Worm (Caenorhabditis elegans) whole organism, late embryonic: ENCODE data around the gene cdc-25.3.

Experiments
- Y22D7AL.16 ChIP-seq: sonication (generic microtip); optimal IDR thresholded peaks from 2 replicates; lab custom pipeline; 2016; ENCODE audit warnings: missing genetic modification characterization, missing compliant biosample characterization
- ceh-14 ChIP-seq: sonication (generic microtip); optimal IDR thresholded peaks from 2 replicates; lab custom pipeline; 2016; ENCODE audit warnings: missing genotype, missing genetic modification characterization, missing compliant biosample characterization
- ceh-24 ChIP-seq: sonication (generic microtip); optimal IDR thresholded peaks from 2 replicates; lab custom pipeline; 2016; ENCODE audit warnings: mild to moderate bottlenecking, missing genetic modification characterization, missing compliant biosample characterization
- dmd-4 ChIP-seq: sonication (generic microtip); optimal IDR thresholded peaks from 2 replicates; lab custom pipeline; 2016; ENCODE audit warnings: borderline replicate concordance, missing genetic modification characterization, missing compliant biosample characterization
- fkh-6 ChIP-seq: sonication (generic microtip); optimal IDR thresholded peaks from 2 replicates; lab custom pipeline; 2016; ENCODE audit warnings: missing genetic modification characterization, missing compliant biosample characterization
- lin-11 ChIP-seq: fragments of 200-800 bp; sonication (Bioruptor generic); optimal IDR thresholded peaks from 2 replicates; lab custom pipeline; 2018; ENCODE audit warnings: mild to moderate bottlenecking, missing genetic modification characterization, missing compliant biosample characterization
- nhr-11 ChIP-seq: fragments of 150-350 bp; optimal IDR thresholded peaks from 2 replicates; lab custom pipeline; 2014; ENCODE audit warnings: missing biosample characterization, missing genetic modification characterization
- syd-9 ChIP-seq: sonication (generic microtip); optimal IDR thresholded peaks from 2 replicates; lab custom pipeline; 2016; ENCODE audit warnings: mild to moderate bottlenecking, missing genetic modification characterization, moderate library complexity, missing compliant biosample characterization
- unc-86 ChIP-seq: sonication (generic microtip); optimal IDR thresholded peaks from 2 replicates; lab custom pipeline; 2016; ENCODE audit warnings: missing genetic modification characterization, missing compliant biosample characterization

ce11 chrIII:8877002-8877401 is 40.7 kb downstream of the cdc-25.3 start, which contains the start of gene K01F9.2:
- TF ChIP-seq dmd-4 (tag; lab: Kevin White, UChicago) (no peak), nhr-11 (tag; lab: Kevin White, UChicago) (no peak), ceh-14 (tag; lab: Kevin White, UChicago) (no peak), lin-11 (tag; lab: Kevin White, UChicago) (no peak), Y22D7AL.16 (no peak), syd-9 (tag; lab: Kevin White, UChicago) (no peak), fkh-6 (no peak), ceh-24 (tag; lab: Kevin White, UChicago) (no peak), unc-86 (tag; lab: Kevin White, UChicago) (no peak)
